Fruit fly (Drosophila melanogaster) whole organism, embryonic: ENCODE results near the gene CG10598.

ENCODE experiments used
- Aef1 ChIP-seq: fragments of 200-800 bp; sonication (Bioruptor generic); IDR thresholded peaks from 3 replicates; pipeline ENCODE4 v1.3.6; 2022; ENCODE audit warnings: missing biosample characterization, missing genetic modification characterization
- Atf6 ChIP-seq: fragments of 200-800 bp; sonication (Bioruptor generic); IDR thresholded peaks from 2 replicates; pipeline ENCODE4 v1.3.6; 2022; ENCODE audit warnings: missing biosample characterization, missing genetic modification characterization
- CG11093 ChIP-seq: fragments of 200-800 bp; sonication (Bioruptor generic); IDR thresholded peaks from 3 replicates; pipeline ENCODE4 v1.3.6; 2022; ENCODE audit warnings: missing biosample characterization, missing genetic modification characterization
- CG12659 ChIP-seq: fragments of 200-800 bp; sonication (Bioruptor generic); optimal IDR thresholded peaks from 3 replicates; lab custom pipeline; 2017; ENCODE audit warnings: mild to moderate bottlenecking, missing biosample characterization, missing genetic modification reagents, missing genetic modification characterization
- CG13296 ChIP-seq: fragments of 200-800 bp; sonication (Bioruptor generic); optimal IDR thresholded peaks from 3 replicates; lab custom pipeline; 2018; ENCODE audit warnings: missing biosample characterization, mild to moderate bottlenecking, missing genetic modification characterization
- CG14441 ChIP-seq: fragments of 200-800 bp; sonication (Bioruptor generic); IDR thresholded peaks from 2 replicates; pipeline ENCODE4 v1.3.6; 2022; ENCODE audit warnings: missing biosample characterization, missing genetic modification characterization
- CG14965 ChIP-seq: fragments of 200-800 bp; sonication (Bioruptor generic); optimal IDR thresholded peaks from 2 replicates; lab custom pipeline; 2016; ENCODE audit warnings: missing biosample characterization, missing genetic modification characterization, borderline replicate concordance
- CG15269 ChIP-seq: fragments of 200-800 bp; sonication (Bioruptor generic); optimal IDR thresholded peaks from 2 replicates; lab custom pipeline; 2018; ENCODE audit warnings: missing biosample characterization, mild to moderate bottlenecking, missing genetic modification characterization, moderate library complexity
- CG17186 ChIP-seq: fragments of 200-800 bp; sonication (Bioruptor generic); optimal IDR thresholded peaks from 3 replicates; lab custom pipeline; 2017; ENCODE audit warnings: missing biosample characterization, missing genetic modification reagents, missing genetic modification characterization
- CG18262 ChIP-seq: fragments of 200-800 bp; optimal IDR thresholded peaks from 3 replicates; lab custom pipeline; 2019; ENCODE audit warnings: missing biosample characterization, mild to moderate bottlenecking, missing genetic modification characterization, moderate library complexity
- CG18476 ChIP-seq: fragments of 200-800 bp; sonication (Bioruptor generic); optimal IDR thresholded peaks from 2 replicates; lab custom pipeline; 2016; ENCODE audit warnings: missing biosample characterization, mild to moderate bottlenecking, missing genetic modification characterization
- CG2129 ChIP-seq: fragments of 200-800 bp; sonication (Bioruptor generic); IDR thresholded peaks from 2 replicates; pipeline ENCODE4 v1.3.6; 2022; ENCODE audit warnings: missing biosample characterization, missing genetic modification characterization; ENCODE audit not compliant: partially characterized antibody
- CG31365 ChIP-seq: fragments of 200-800 bp; sonication (Bioruptor generic); optimal IDR thresholded peaks from 2 replicates; lab custom pipeline; 2018; ENCODE audit warnings: missing biosample characterization, mild to moderate bottlenecking, missing genetic modification characterization
- CG33213 ChIP-seq: fragments of 200-800 bp; sonication (Bioruptor generic); optimal IDR thresholded peaks from 3 replicates; lab custom pipeline; 2016; ENCODE audit warnings: missing biosample characterization, missing genetic modification characterization
- CG3726 ChIP-seq: fragments of 200-800 bp; sonication (Bioruptor generic); IDR thresholded peaks from 3 replicates; pipeline ENCODE4, ENCODE4 v1.3.6; 2022; ENCODE audit warnings: missing biosample characterization, missing genetic modification characterization
- CG4730 ChIP-seq: fragments of 200-800 bp; sonication (Bioruptor generic); IDR thresholded peaks from 2 replicates; pipeline ENCODE4 v1.3.6; 2022; ENCODE audit warnings: missing biosample characterization, missing genetic modification characterization
- CG6654 ChIP-seq: fragments of 200-800 bp; sonication (Bioruptor generic); optimal IDR thresholded peaks from 2 replicates; lab custom pipeline; 2017; ENCODE audit warnings: missing biosample characterization, mild to moderate bottlenecking, missing genetic modification characterization
- CG7556 ChIP-seq: fragments of 200-800 bp; sonication (Bioruptor generic); optimal IDR thresholded peaks from 2 replicates; lab custom pipeline; 2017; ENCODE audit warnings: missing biosample characterization, mild to moderate bottlenecking, missing genetic modification characterization
- CG7839 ChIP-seq: fragments of 200-800 bp; sonication (Bioruptor generic); optimal IDR thresholded peaks from 3 replicates; lab custom pipeline; 2018; ENCODE audit warnings: missing biosample characterization, mild to moderate bottlenecking, missing genetic modification characterization, moderate library complexity
- CG8359 ChIP-seq: fragments of 200-800 bp; sonication (Bioruptor generic); optimal IDR thresholded peaks from 2 replicates; lab custom pipeline; 2017; ENCODE audit warnings: missing biosample characterization, mild to moderate bottlenecking, missing genetic modification characterization, borderline replicate concordance
- CG8388 ChIP-seq: fragments of 200-800 bp; sonication (Bioruptor generic); optimal IDR thresholded peaks from 2 replicates; lab custom pipeline; 2019; ENCODE audit warnings: missing biosample characterization, mild to moderate bottlenecking, missing genetic modification characterization, moderate library complexity
- CG9215 ChIP-seq: fragments of 200-800 bp; sonication (Bioruptor generic); IDR thresholded peaks from 2 replicates; pipeline ENCODE4 v1.3.6; 2022; ENCODE audit warnings: missing biosample characterization, missing genetic modification characterization
- CkIIα-i1 ChIP-seq: fragments of 200-800 bp; sonication (Bioruptor generic); IDR thresholded peaks from 2 replicates; pipeline ENCODE4 v1.3.6; 2022; ENCODE audit warnings: missing biosample characterization, missing genetic modification characterization
- Dfd ChIP-seq, 2 experiments: fragments of >200 bp; optimal IDR thresholded peaks; 2 replicates each; lab custom pipeline; 2017; ENCODE audit warnings: missing biosample characterization in 2 of 2, missing genetic modification characterization in 2 of 2
- Eip74EF ChIP-seq, 2 experiments: fragments of 200-800 bp in 1 of 2; fragments of >200 bp in 1 of 2; sonication (Bioruptor generic) in 1 of 2; optimal IDR thresholded peaks; 2 replicates each; lab custom pipeline; 2017 to 2019; ENCODE audit warnings: missing biosample characterization in 2 of 2, missing genetic modification characterization in 2 of 2, mild to moderate bottlenecking in 1 of 2, moderate library complexity in 1 of 2
- H2.0 ChIP-seq: fragments of 200-800 bp; sonication (Bioruptor generic); IDR thresholded peaks from 2 replicates; pipeline ENCODE4 v1.3.6; 2022; ENCODE audit warnings: missing biosample characterization, missing genetic modification characterization
- Hr51 ChIP-seq, 2 experiments: fragments of 200-800 bp; sonication (Bioruptor generic); optimal IDR thresholded peaks; 2 replicates in 1 of 2; 3 replicates in 1 of 2; lab custom pipeline; 2016 to 2018; ENCODE audit warnings: missing biosample characterization in 2 of 2, missing genetic modification characterization in 2 of 2, mild to moderate bottlenecking in 1 of 2, moderate library complexity in 1 of 2
- Max ChIP-seq: fragments of 200-800 bp; sonication (Bioruptor generic); optimal IDR thresholded peaks from 2 replicates; lab custom pipeline; 2016; ENCODE audit warnings: missing biosample characterization, mild to moderate bottlenecking, missing genetic modification characterization
- NFAT ChIP-seq: fragments of 200-800 bp; sonication (Bioruptor generic); IDR thresholded peaks from 2 replicates; pipeline ENCODE4 v1.3.6; 2022; ENCODE audit warnings: missing biosample characterization, missing genetic modification characterization
- Stat92E ChIP-seq, 3 experiments: fragments of >200 bp in 2 of 3; fragments of 200-800 bp in 1 of 3; sonication (Bioruptor generic) in 1 of 3; optimal IDR thresholded peaks; 2 replicates each; lab custom pipeline; 2017 to 2019; ENCODE audit warnings: missing biosample characterization in 3 of 3, missing genetic modification characterization in 3 of 3, mild to moderate bottlenecking in 1 of 3, moderate library complexity in 1 of 3
- Usf ChIP-seq: fragments of 200-800 bp; sonication (Bioruptor generic); optimal IDR thresholded peaks from 2 replicates; lab custom pipeline; 2017; ENCODE audit warnings: missing genotype, missing biosample characterization, missing genetic modification characterization
- ara ChIP-seq: fragments of 200-800 bp; sonication (Bioruptor generic); IDR thresholded peaks from 2 replicates; pipeline ENCODE4 v1.3.6; 2022; ENCODE audit warnings: missing biosample characterization, missing genetic modification characterization
- bbx ChIP-seq: fragments of 200-800 bp; sonication (Bioruptor generic); IDR thresholded peaks from 2 replicates; pipeline ENCODE4 v1.3.6; 2022; ENCODE audit warnings: missing biosample characterization, missing genetic modification characterization; ENCODE audit not compliant: partially characterized antibody
- bcd ChIP-seq: fragments of 200-800 bp; sonication (Bioruptor generic); optimal IDR thresholded peaks from 2 replicates; lab custom pipeline; 2017; ENCODE audit warnings: missing biosample characterization, mild to moderate bottlenecking, missing genetic modification characterization
- da ChIP-seq: fragments of 200-800 bp; sonication (Bioruptor generic); optimal IDR thresholded peaks from 2 replicates; lab custom pipeline; 2016; ENCODE audit warnings: missing biosample characterization, missing genetic modification characterization
- dan ChIP-seq: fragments of 200-800 bp; sonication (Bioruptor generic); IDR thresholded peaks from 2 replicates; pipeline ENCODE4 v1.3.6; 2022; ENCODE audit warnings: missing biosample characterization, missing genetic modification characterization
- esg ChIP-seq: fragments of 200-800 bp; sonication (Bioruptor generic); conservative IDR thresholded peaks from 2 replicates; pipeline ENCODE4 v1.3.6; 2022; ENCODE audit warnings: missing biosample characterization, missing genetic modification characterization
- grn ChIP-seq: fragments of 200-800 bp; sonication (Bioruptor generic); optimal IDR thresholded peaks from 3 replicates; lab custom pipeline; 2017; ENCODE audit warnings: missing biosample characterization, missing genetic modification characterization
- gro ChIP-seq: fragments of 200-800 bp; sonication (Bioruptor generic); optimal IDR thresholded peaks from 2 replicates; lab custom pipeline; 2016; ENCODE audit warnings: missing biosample characterization, missing genetic modification characterization
- gt ChIP-seq: fragments of 200-800 bp; sonication (Bioruptor generic); IDR thresholded peaks from 2 replicates; pipeline ENCODE4 v1.3.6; 2022; ENCODE audit warnings: missing biosample characterization, missing genetic modification characterization
- nom ChIP-seq: fragments of 200-800 bp; sonication (Bioruptor generic); optimal IDR thresholded peaks from 2 replicates; lab custom pipeline; 2017; ENCODE audit warnings: missing biosample characterization, missing genetic modification characterization, mild to moderate bottlenecking, moderate library complexity, missing genetic modification reagents
- oc ChIP-seq: fragments of 200-800 bp; sonication (Bioruptor generic); optimal IDR thresholded peaks from 2 replicates; lab custom pipeline; 2018; ENCODE audit warnings: missing biosample characterization, mild to moderate bottlenecking, missing genetic modification characterization, moderate library complexity
- pb ChIP-seq: fragments of 200-800 bp; sonication (Bioruptor generic); optimal IDR thresholded peaks from 3 replicates; lab custom pipeline; 2016; ENCODE audit warnings: missing biosample characterization, missing genetic modification characterization
- pnt ChIP-seq: fragments of 200-800 bp; sonication (Bioruptor generic); optimal IDR thresholded peaks from 3 replicates; lab custom pipeline; 2016; ENCODE audit warnings: missing biosample characterization, missing genetic modification characterization
- stwl ChIP-seq: fragments of 200-800 bp; sonication (Bioruptor generic); optimal IDR thresholded peaks from 3 replicates; lab custom pipeline; 2018; ENCODE audit warnings: missing biosample characterization, mild to moderate bottlenecking, missing genetic modification characterization, moderate library complexity
- tap ChIP-seq: fragments of 200-800 bp; optimal IDR thresholded peaks from 3 replicates; lab custom pipeline; 2019; ENCODE audit warnings: missing biosample characterization, mild to moderate bottlenecking, missing genetic modification characterization, moderate library complexity
- tio ChIP-seq: fragments of 200-800 bp; sonication (Bioruptor generic); optimal IDR thresholded peaks from 2 replicates; lab custom pipeline; 2017; ENCODE audit warnings: missing biosample characterization, missing genetic modification characterization, inconsistent platforms
- wek ChIP-seq: fragments of 200-800 bp; sonication (Bioruptor generic); optimal IDR thresholded peaks from 3 replicates; lab custom pipeline; 2018; ENCODE audit warnings: missing biosample characterization, mild to moderate bottlenecking, missing genetic modification characterization, moderate library complexity
- yki ChIP-seq: fragments of >200 bp; optimal IDR thresholded peaks from 3 replicates; lab custom pipeline; 2018
- zen ChIP-seq: fragments of 200-800 bp; sonication (Bioruptor generic); optimal IDR thresholded peaks from 3 replicates; lab custom pipeline; 2018; ENCODE audit warnings: missing biosample characterization, mild to moderate bottlenecking, missing genetic modification characterization, moderate library complexity

CG10598 gene

dm6 chrX:17176542-17176941 lies 50.1 kb downstream of the CG10598 start (continued):
- TF ChIP-seq bbx (GFP tag; lab: Robert Waterston, UW) (no peak), stwl (no peak), CG33213 (GFP tag; lab: Kevin White, UChicago) (peak; percentile 9), NFAT (GFP tag; lab: Robert Waterston, UW) (peak; percentile 51; the same call in 1 of the 2 replicates), grn (GFP tag; lab: Kevin White, UChicago) (no peak), CG9215 (no peak), CG11093 (GFP tag; lab: Robert Waterston, UW) (no peak), da (GFP tag; lab: Kevin White, UChicago) (no peak), Aef1 (GFP tag; lab: Robert Waterston, UW) (peak; percentile 43; the same call in 2 of the 3 replicates), Hr51 (GFP tag; optimal IDR thresholded peaks at IDR 0.05; lab: Kevin White, UChicago) (peak; percentile 36 to 67), zen (tag; lab: Kevin White, UChicago) (no peak), bcd (GFP tag; lab: Kevin White, UChicago) (peak; percentile 34), ara (GFP tag; lab: Robert Waterston, UW) (0 out of 2 replicates have a peak, but pooled peaks have one; percentile 35), CG18476 (GFP tag; lab: Kevin White, UChicago) (no peak), yki (lab: Kevin White, UChicago) (no peak), oc (peak; percentile 66), gro (GFP tag; lab: Kevin White, UChicago) (peak; percentile 7), Eip74EF (GFP tag; optimal IDR thresholded peaks at IDR 0.05; lab: Kevin White, UChicago) (no peak), CG2129 (no peak), CG18262 (tag; lab: Kevin White, UChicago) (peak; percentile 45), nom (no peak), CG31365 (no peak), wek (GFP tag; lab: Kevin White, UChicago) (no peak), CG4730 (peak; percentile 31; the same call in 1 of the 2 replicates), pb (GFP tag; lab: Kevin White, UChicago) (peak; percentile 67), Usf (GFP tag; lab: Kevin White, UChicago) (no peak), Atf6 (GFP tag; lab: Robert Waterston, UW) (peak; percentile 72), esg (GFP tag; lab: Robert Waterston, UW) (peak; percentile 68), CG12659 (GFP tag; lab: Kevin White, UChicago) (peak; percentile 9), CG6654 (no peak), CG14441 (peak; percentile 74), Dfd (GFP tag; optimal IDR thresholded peaks at IDR 0.05; lab: Kevin White, UChicago) (no peak), Max (GFP tag; lab: Kevin White, UChicago) (no peak), CG15269 (tag; lab: Kevin White, UChicago) (peak; percentile 85), CG7556 (GFP tag; lab: Kevin White, UChicago) (peak; percentile 46), CG8359 (GFP tag; lab: Kevin White, UChicago) (no peak), CG7839 (tag; lab: Kevin White, UChicago) (peak; percentile 62), pnt (GFP tag; lab: Kevin White, UChicago) (peak; percentile 38), dan (GFP tag; lab: Robert Waterston, UW) (no peak), tio (GFP tag; lab: Kevin White, UChicago) (peak; percentile 43), CG13296 (peak; percentile 38), CG14965 (GFP tag; lab: Kevin White, UChicago) (no peak), CG3726 (GFP tag; lab: Robert Waterston, UW) (0 out of 3 replicates have a peak, but pooled peaks have one; percentile 43), CG8388 (peak; percentile 26), tap (tag; lab: Kevin White, UChicago) (peak; percentile 29), Stat92E (GFP tag; optimal IDR thresholded peaks at IDR 0.05; lab: Kevin White, UChicago) (no peak), H2.0 (GFP tag; lab: Robert Waterston, UW) (peak; percentile 53; the same call in 1 of the 2 replicates), gt (GFP tag; lab: Robert Waterston, UW) (no peak), CkIIα-i1 (GFP tag; lab: Robert Waterston, UW) (no peak), CG17186 (GFP tag; lab: Kevin White, UChicago) (no peak)
